Worm (Caenorhabditis elegans) whole organism, early embryonic: Measurements from ENCODE around the gene lit-1.

Experiments
- B0310.2 ChIP-seq: sonication (generic microtip); optimal IDR thresholded peaks from 2 replicates; lab custom pipeline; 2016; ENCODE audit warnings: mild to moderate bottlenecking, missing genetic modification characterization, missing compliant biosample characterization
- F13C5.2 ChIP-seq: sonication (generic microtip); optimal IDR thresholded peaks from 2 replicates; lab custom pipeline; 2017; ENCODE audit warnings: mild to moderate bottlenecking, missing genetic modification characterization, inconsistent platforms, missing compliant biosample characterization
- aly-1 ChIP-seq: sonication (generic microtip); optimal IDR thresholded peaks from 2 replicates; lab custom pipeline; 2016; ENCODE audit warnings: missing genetic modification characterization, missing compliant biosample characterization
- ama-1 ChIP-seq: fragments of 150-350 bp; optimal IDR thresholded peaks from 2 replicates; lab custom pipeline; 2014
- ceh-13 ChIP-seq: fragments of 200-800 bp; sonication (Bioruptor generic); optimal IDR thresholded peaks from 2 replicates; lab custom pipeline; 2018; ENCODE audit warnings: mild to moderate bottlenecking, missing genetic modification characterization, missing compliant biosample characterization
- ceh-36 ChIP-seq: sonication (generic microtip); optimal IDR thresholded peaks from 2 replicates; lab custom pipeline; 2016; ENCODE audit warnings: missing genetic modification characterization, inconsistent platforms, missing compliant biosample characterization
- ets-7 ChIP-seq: sonication (generic microtip); optimal IDR thresholded peaks from 2 replicates; lab custom pipeline; 2016; ENCODE audit warnings: missing genotype, missing genetic modification characterization, missing compliant biosample characterization
- flt-1 ChIP-seq: fragments of 200-800 bp; sonication (Bioruptor generic); IDR thresholded peaks from 2 replicates; pipeline ENCODE4 v1.3.6; 2022; ENCODE audit warnings: missing genetic modification characterization, missing compliant biosample characterization
- hmbx-1 ChIP-seq: sonication (generic microtip); optimal IDR thresholded peaks from 2 replicates; lab custom pipeline; 2016; ENCODE audit warnings: mild to moderate bottlenecking, missing genetic modification characterization, missing compliant biosample characterization
- hmg-4 ChIP-seq: fragments of 200-800 bp; sonication (Bioruptor generic); optimal IDR thresholded peaks from 2 replicates; lab custom pipeline; 2018; ENCODE audit warnings: mild to moderate bottlenecking, missing genetic modification characterization, missing compliant biosample characterization
- hnd-1 ChIP-seq: sonication (generic microtip); optimal IDR thresholded peaks from 2 replicates; lab custom pipeline; 2016; ENCODE audit warnings: missing genetic modification characterization, missing compliant biosample characterization
- pes-1 ChIP-seq: fragments of 200-800 bp; sonication (Bioruptor generic); IDR thresholded peaks from 2 replicates; pipeline ENCODE4 v1.3.6; 2022; ENCODE audit warnings: missing genetic modification reagents, missing genetic modification characterization, missing compliant biosample characterization
- scrt-1 ChIP-seq: fragments of 200-800 bp; sonication (Bioruptor generic); IDR thresholded peaks from 2 replicates; pipeline ENCODE4 v1.3.6; 2022; ENCODE audit warnings: missing genetic modification characterization, missing compliant biosample characterization
- sea-1 ChIP-seq: fragments of 200-800 bp; sonication (Bioruptor generic); conservative IDR thresholded peaks from 2 replicates; pipeline ENCODE4 v1.3.6; 2022; ENCODE audit warnings: missing genetic modification characterization, missing compliant biosample characterization
- tbx-11 ChIP-seq: fragments of 200-800 bp; sonication (Bioruptor generic); IDR thresholded peaks from 2 replicates; pipeline ENCODE4 v1.3.6; 2022; ENCODE audit warnings: missing genetic modification characterization, missing compliant biosample characterization
- tbx-37 ChIP-seq: fragments of 200-800 bp; sonication (Bioruptor generic); conservative IDR thresholded peaks from 2 replicates; pipeline ENCODE4 v1.3.6; 2022; ENCODE audit warnings: missing genetic modification reagents, missing genetic modification characterization, missing compliant biosample characterization
- tra-4 ChIP-seq: sonication (generic microtip); optimal IDR thresholded peaks from 2 replicates; lab custom pipeline; 2017; ENCODE audit warnings: missing genetic modification characterization, missing compliant biosample characterization

Gene lit-1

ce11 chrIII:13666406-13666805 is 35.4 kb upstream of the lit-1 start:
- TF ChIP-seq hnd-1 (tag; lab: Kevin White, UChicago) (no peak), hmg-4 (GFP tag; lab: Kevin White, UChicago) (no peak), sea-1 (no peak), tra-4 (tag; lab: Kevin White, UChicago) (no peak), pes-1 (GFP tag; lab: Robert Waterston, UW) (no peak), aly-1 (tag; lab: Kevin White, UChicago) (no peak), ceh-36 (tag; lab: Kevin White, UChicago) (no peak), B0310.2 (tag; lab: Kevin White, UChicago) (no peak), tbx-11 (GFP tag; lab: Robert Waterston, UW) (no peak), hmbx-1 (tag; lab: Kevin White, UChicago) (no peak), F13C5.2 (tag; lab: Kevin White, UChicago) (no peak), ama-1 (lab: Kevin White, UChicago) (no peak), flt-1 (GFP tag; lab: Robert Waterston, UW) (no peak), ceh-13 (GFP tag; lab: Kevin White, UChicago) (no peak), ets-7 (tag; lab: Kevin White, UChicago) (no peak), scrt-1 (no peak)

ce11 chrIII:13667739-13668138 is 34.1 kb upstream of the lit-1 start, which contains the start of gene flp-15:
TSS of gene flp-15 (minus strand) at chrIII:13667839.
- no peak for TF ChIP-seq B0310.2 (tag; lab: Kevin White, UChicago)

ce11 chrIII:13669519-13669918 is 32.3 kb upstream of the lit-1 start:
- TF ChIP-seq tra-4 (tag; lab: Kevin White, UChicago) (no peak), ets-7 (tag; lab: Kevin White, UChicago) (no peak), sea-1 (no peak), hmg-4 (GFP tag; lab: Kevin White, UChicago) (no peak)

- TF ChIP-seq tra-4 (tag; lab: Kevin White, UChicago) = no peak
- TF ChIP-seq tbx-11 (GFP tag; lab: Robert Waterston, UW) = no peak
- no peak for TF ChIP-seq hmg-4 (GFP tag; lab: Kevin White, UChicago)
- no peak for TF ChIP-seq sea-1
- TF ChIP-seq flt-1 (GFP tag; lab: Robert Waterston, UW) = no peak
- TF ChIP-seq B0310.2 (tag; lab: Kevin White, UChicago) = no peak
- TF ChIP-seq ceh-13 (GFP tag; lab: Kevin White, UChicago) = no peak
- TF ChIP-seq pes-1 (GFP tag; lab: Robert Waterston, UW) = no peak
- TF ChIP-seq aly-1 (tag; lab: Kevin White, UChicago) = no peak
- no peak for TF ChIP-seq ets-7 (tag; lab: Kevin White, UChicago)
- no peak for TF ChIP-seq F13C5.2 (tag; lab: Kevin White, UChicago)
- TF ChIP-seq hnd-1 (tag; lab: Kevin White, UChicago) = no peak
- TF ChIP-seq ceh-36 (tag; lab: Kevin White, UChicago) = no peak
- no peak for TF ChIP-seq hmbx-1 (tag; lab: Kevin White, UChicago)
- no peak for TF ChIP-seq scrt-1
- TF ChIP-seq tbx-37 (GFP tag; lab: Robert Waterston, UW) = no peak
- no peak for TF ChIP-seq ama-1 (lab: Kevin White, UChicago)
These were observed 29.0 kb upstream of the lit-1 start, which contains the start of gene aqp-11 for ce11 chrIII:13672654-13673330. TSS of gene aqp-11 (plus strand) at chrIII:13673280.

ce11 chrIII:13678761-13679495 is 22.9 kb upstream of the lit-1 start, which contains the start of gene sid-2:
TSS of gene sid-2 (plus strand) at chrIII:13679445.
- TF ChIP-seq F13C5.2 (tag; lab: Kevin White, UChicago) (no peak), tbx-37 (GFP tag; lab: Robert Waterston, UW) (no peak), ama-1 (lab: Kevin White, UChicago) (no peak), ceh-36 (tag; lab: Kevin White, UChicago) (no peak)

ce11 chrIII:13682019-13682418 is 19.8 kb upstream of the lit-1 start:
- TF ChIP-seq sea-1 (no peak), tbx-37 (GFP tag; lab: Robert Waterston, UW) (no peak), scrt-1 (no peak), flt-1 (GFP tag; lab: Robert Waterston, UW) (no peak), pes-1 (GFP tag; lab: Robert Waterston, UW) (no peak), tbx-11 (GFP tag; lab: Robert Waterston, UW) (no peak), F13C5.2 (tag; lab: Kevin White, UChicago) (no peak), tra-4 (tag; lab: Kevin White, UChicago) (no peak), ets-7 (tag; lab: Kevin White, UChicago) (no peak), ama-1 (lab: Kevin White, UChicago) (no peak)

- TF ChIP-seq hmg-4 (GFP tag; lab: Kevin White, UChicago) (no peak), ceh-36 (tag; lab: Kevin White, UChicago) (no peak), hmbx-1 (tag; lab: Kevin White, UChicago) (no peak)
These were observed 18.5 kb upstream of the lit-1 start for ce11 chrIII:13683275-13683674.
